Worm (Caenorhabditis elegans) whole organism, L4/young adult: ENCODE results near the gene mrps-22.

ENCODE experiments used
- W03F9.2 ChIP-seq: fragments of 150-350 bp; optimal IDR thresholded peaks from 2 replicates; lab custom pipeline; 2014; ENCODE audit warnings: missing biosample characterization, missing genetic modification characterization
- dao-5 ChIP-seq: sonication (generic microtip); optimal IDR thresholded peaks from 2 replicates; lab custom pipeline; 2016; ENCODE audit warnings: missing genotype, missing genetic modification characterization, moderate library complexity, missing compliant biosample characterization
- him-1 ChIP-seq: sonication (generic microtip); optimal IDR thresholded peaks from 2 replicates; lab custom pipeline; 2016; ENCODE audit warnings: missing genotype, missing genetic modification reagents, missing genetic modification characterization, missing compliant biosample characterization

- no peak for TF ChIP-seq dao-5 (tag; lab: Kevin White, UChicago)
- no peak for TF ChIP-seq him-1 (tag; lab: Kevin White, UChicago)
- TF ChIP-seq W03F9.2: no peak
Observed at ce11 chrII:10553377-10554045, 28.9 kb upstream of the mrps-22 start.
